Fruit fly (Drosophila melanogaster) whole organism, wandering third instar larva: ENCODE data around the gene CG15725.

Experiments
- Dfd ChIP-seq: fragments of >200 bp; optimal IDR thresholded peaks from 2 replicates; lab custom pipeline; 2017; ENCODE audit warnings: missing biosample characterization, missing genetic modification characterization
- Dif ChIP-seq: fragments of 200-275, 200-300 bp; sonication (Bioruptor generic); optimal IDR thresholded peaks from 2 replicates; lab custom pipeline; 2018; ENCODE audit warnings: missing biosample characterization, missing genetic modification characterization; ENCODE audit not compliant: partially characterized antibody
- GATAd ChIP-seq: sonication (Bioruptor generic); optimal IDR thresholded peaks from 2 replicates; lab custom pipeline; 2016; ENCODE audit warnings: missing biosample characterization, missing genetic modification characterization
- Hnf4 ChIP-seq: fragments of 200-800 bp; sonication (Bioruptor generic); optimal IDR thresholded peaks from 2 replicates; lab custom pipeline; 2016; ENCODE audit warnings: missing biosample characterization, mild to moderate bottlenecking, missing genetic modification characterization
- Hr78 ChIP-seq: fragments of >200 bp; optimal IDR thresholded peaks from 2 replicates; lab custom pipeline; 2017; ENCODE audit warnings: missing biosample characterization, missing genetic modification characterization
- Hr83 ChIP-seq: fragments of 200-300 bp; sonication (Bioruptor generic); optimal IDR thresholded peaks from 2 replicates; lab custom pipeline; 2016; ENCODE audit warnings: missing biosample characterization, mild to moderate bottlenecking, missing genetic modification characterization, moderate library complexity; ENCODE audit not compliant: poor library complexity, severe bottlenecking
- Myc ChIP-seq: fragments of >200 bp; optimal IDR thresholded peaks from 2 replicates; lab custom pipeline; 2017
- OdsH ChIP-seq: fragments of 200-800 bp; sonication (Bioruptor generic); optimal IDR thresholded peaks from 2 replicates; lab custom pipeline; 2016; ENCODE audit warnings: missing biosample characterization, mild to moderate bottlenecking, missing genetic modification characterization
- Rel ChIP-seq, 2 experiments: fragments of 200-800 bp; sonication (Bioruptor generic) in 1 of 2; optimal IDR thresholded peaks; 2 replicates in 1 of 2; 3 replicates in 1 of 2; lab custom pipeline; 2016 to 2019; ENCODE audit warnings: mild to moderate bottlenecking in 2 of 2, missing biosample characterization in 2 of 2, missing genetic modification characterization in 2 of 2, moderate library complexity in 1 of 2
- lola ChIP-seq: fragments of >200 bp; optimal IDR thresholded peaks from 2 replicates; lab custom pipeline; 2017; ENCODE audit warnings: missing biosample characterization, missing genetic modification characterization
- psq ChIP-seq: fragments of 200-800 bp; sonication (Bioruptor generic); optimal IDR thresholded peaks from 3 replicates; lab custom pipeline; 2017; ENCODE audit warnings: missing biosample characterization, mild to moderate bottlenecking, missing genetic modification characterization, moderate library complexity
- rgr ChIP-seq: fragments of 200-800 bp; sonication (Bioruptor generic); optimal IDR thresholded peaks from 3 replicates; lab custom pipeline; 2016; ENCODE audit warnings: missing biosample characterization, mild to moderate bottlenecking, missing genetic modification characterization
- sage ChIP-seq: fragments of 200-800 bp; sonication (Bioruptor generic); optimal IDR thresholded peaks from 2 replicates; lab custom pipeline; 2016; ENCODE audit warnings: missing biosample characterization, mild to moderate bottlenecking, missing genetic modification characterization
- woc ChIP-seq: sonication (Bioruptor generic); optimal IDR thresholded peaks from 2 replicates; lab custom pipeline; 2016; ENCODE audit warnings: missing biosample characterization, mild to moderate bottlenecking, missing genetic modification characterization

DNA sequence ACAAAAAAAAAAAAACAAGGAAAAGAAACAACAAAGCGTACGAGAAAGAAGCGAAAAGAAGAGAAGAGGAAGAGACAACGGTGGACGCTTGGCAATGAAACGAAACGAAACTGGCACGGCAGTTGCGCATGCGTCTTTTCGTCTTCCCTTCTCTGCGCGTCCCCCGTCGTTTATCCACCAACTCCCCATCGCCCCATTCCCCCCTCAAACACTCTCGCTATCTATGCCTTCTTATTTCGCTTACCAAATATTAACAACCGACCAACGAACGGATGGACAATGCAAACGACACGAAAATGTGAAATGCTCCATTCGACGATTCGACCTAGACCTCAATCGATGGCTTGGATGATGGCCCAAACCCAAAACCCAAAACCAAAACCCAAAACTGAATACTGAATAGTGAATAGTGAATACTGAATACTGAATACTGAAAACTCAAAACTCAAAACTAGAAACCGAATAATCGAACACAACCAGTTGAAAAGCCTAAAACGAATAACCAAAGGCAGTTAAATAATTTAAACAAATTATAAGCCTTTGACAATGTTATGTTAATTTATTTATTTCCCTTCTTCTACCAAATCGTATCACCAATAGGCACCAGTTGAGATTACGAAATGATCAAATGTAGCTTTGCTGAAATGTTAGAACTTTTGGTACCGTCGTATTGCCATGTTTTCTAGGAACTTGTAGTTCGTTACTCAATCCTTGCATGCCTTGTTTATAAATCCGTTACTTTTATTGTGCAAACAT is 34.9 kb upstream of the CG15725 start:
- TF ChIP-seq Hr78 (GFP tag; lab: Kevin White, UChicago) = no peak
- TF ChIP-seq Rel (GFP tag; optimal IDR thresholded peaks at IDR 0.05; lab: Kevin White, UChicago) = no peak
- no peak for TF ChIP-seq Rel (tag; optimal IDR thresholded peaks at IDR 0.05; lab: Kevin White, UChicago)
- no peak for TF ChIP-seq Dfd (GFP tag; lab: Kevin White, UChicago)
- TF ChIP-seq sage = no peak
- TF ChIP-seq Dif (GFP tag; lab: Kevin White, UChicago) = no peak
- no peak for TF ChIP-seq woc
- TF ChIP-seq OdsH (GFP tag; lab: Kevin White, UChicago) = no peak
- no peak for TF ChIP-seq Myc (lab: Kevin White, UChicago)
- no peak for TF ChIP-seq Hr83 (GFP tag; lab: Kevin White, UChicago)
- TF ChIP-seq rgr (GFP tag; lab: Kevin White, UChicago) = no peak
- TF ChIP-seq GATAd (GFP tag; lab: Kevin White, UChicago) = no peak
- TF ChIP-seq psq (GFP tag; lab: Kevin White, UChicago) = peak; percentile 79
- TF ChIP-seq Hnf4 = no peak
- no peak for TF ChIP-seq lola (GFP tag; lab: Kevin White, UChicago)
